Worm (Caenorhabditis elegans) whole organism, L4 larva: Measurements from ENCODE around the gene spig-5.
A peak's percentile ranks its signal among the peaks of the same experiment; 100 is the strongest.

ENCODE experiments used
- D1046.2 ChIP-seq: fragments of 200-800 bp; sonication (Bioruptor generic); IDR thresholded peaks from 2 replicates; pipeline ENCODE4 v1.3.6; 2022; ENCODE audit warnings: missing genetic modification characterization, missing compliant biosample characterization
- F10B5.3 ChIP-seq: sonication (generic microtip); optimal IDR thresholded peaks from 2 replicates; lab custom pipeline; 2016; ENCODE audit warnings: mild to moderate bottlenecking, missing genetic modification characterization, missing compliant biosample characterization
- F37D6.2 ChIP-seq: sonication (generic microtip); optimal IDR thresholded peaks from 2 replicates; lab custom pipeline; 2016; ENCODE audit warnings: mild to moderate bottlenecking, missing genetic modification characterization, missing compliant biosample characterization
- F49E8.2 ChIP-seq: sonication (generic microtip); optimal IDR thresholded peaks from 2 replicates; lab custom pipeline; 2016; ENCODE audit warnings: missing compliant biosample characterization, mild to moderate bottlenecking, missing genetic modification characterization, borderline replicate concordance
- Y105C5A.15 ChIP-seq: fragments of 200-800 bp; sonication (Bioruptor generic); IDR thresholded peaks from 2 replicates; pipeline ENCODE4 v1.3.6; 2022; ENCODE audit warnings: missing genetic modification characterization, missing compliant biosample characterization
- Y48G9A.11 ChIP-seq: fragments of 200-800 bp; sonication (Bioruptor generic); IDR thresholded peaks from 2 replicates; pipeline ENCODE4 v1.3.6; 2022; ENCODE audit warnings: missing genetic modification reagents, missing genetic modification characterization, missing compliant biosample characterization
- Y5F2A.4 ChIP-seq: fragments of 200-800 bp; sonication (Bioruptor generic); optimal IDR thresholded peaks from 2 replicates; lab custom pipeline; 2018; ENCODE audit warnings: mild to moderate bottlenecking, missing genetic modification characterization, missing compliant biosample characterization
- ZK337.2 ChIP-seq: fragments of 200-800 bp; sonication (Bioruptor generic); IDR thresholded peaks from 2 replicates; pipeline ENCODE4 v1.3.6; 2022; ENCODE audit warnings: missing genetic modification reagents, missing genetic modification characterization, missing compliant biosample characterization
- aha-1 ChIP-seq: fragments of 150-350 bp; peaks from one replicate; lab custom pipeline; 2014; ENCODE audit warnings: missing biosample characterization, missing genetic modification characterization
- ama-1 ChIP-seq: fragments of 150-350 bp; optimal IDR thresholded peaks from 2 replicates; lab custom pipeline; 2014; ENCODE audit warnings: inconsistent platforms, mixed read lengths
- ceh-32 ChIP-seq: sonication (generic microtip); optimal IDR thresholded peaks from 2 replicates; lab custom pipeline; 2016; ENCODE audit warnings: mild to moderate bottlenecking, missing genetic modification characterization, missing compliant biosample characterization; ENCODE audit not compliant: poor library complexity
- ceh-44 ChIP-seq: fragments of 200-800 bp; sonication (Bioruptor generic); IDR thresholded peaks from 2 replicates; pipeline ENCODE4 v1.3.6; 2022; ENCODE audit warnings: missing genetic modification reagents, missing genetic modification characterization, missing compliant biosample characterization
- ceh-62 ChIP-seq: sonication (generic microtip); optimal IDR thresholded peaks from 2 replicates; lab custom pipeline; 2017; ENCODE audit warnings: missing biosample characterization, missing genetic modification characterization
- ces-1 ChIP-seq: fragments of 150-350 bp; sonication (generic microtip); optimal IDR thresholded peaks from 4 replicates; lab custom pipeline; 2014; ENCODE audit warnings: missing biosample characterization, missing genetic modification reagents, missing genetic modification characterization
- cey-2 ChIP-seq: sonication (generic microtip); optimal IDR thresholded peaks from 3 replicates; lab custom pipeline; 2017; ENCODE audit warnings: missing genetic modification characterization, mild to moderate bottlenecking, missing compliant biosample characterization, antibody characterized with exemption, borderline replicate concordance; ENCODE audit not compliant: insufficient read depth
- daf-12 ChIP-seq: fragments of 150-350 bp; optimal IDR thresholded peaks from 2 replicates; lab custom pipeline; 2014; ENCODE audit warnings: missing biosample characterization, missing genetic modification reagents, missing genetic modification characterization
- daf-19 ChIP-seq: fragments of 200-800 bp; sonication (Bioruptor generic); conservative IDR thresholded peaks from 2 replicates; pipeline ENCODE4 v1.3.6; 2022; ENCODE audit warnings: missing genetic modification characterization, missing compliant biosample characterization
- daf-8 ChIP-seq: fragments of 200-800 bp; sonication (Bioruptor generic); IDR thresholded peaks from 2 replicates; pipeline ENCODE4 v1.3.6; 2022; ENCODE audit warnings: missing genetic modification characterization, missing compliant biosample characterization
- duxl-1 ChIP-seq: sonication (generic microtip); optimal IDR thresholded peaks from 2 replicates; lab custom pipeline; 2016; ENCODE audit warnings: mild to moderate bottlenecking, missing genetic modification characterization, moderate library complexity, missing compliant biosample characterization; ENCODE audit not compliant: poor library complexity
- dve-1 ChIP-seq: sonication (generic microtip); optimal IDR thresholded peaks from 2 replicates; lab custom pipeline; 2017; ENCODE audit warnings: antibody characterized with exemption, mild to moderate bottlenecking, missing genetic modification characterization, missing compliant biosample characterization; ENCODE audit not compliant: insufficient read depth
- hif-1 ChIP-seq, 2 experiments: sonication (generic microtip); optimal IDR thresholded peaks; 2 replicates each; lab custom pipeline; 2016 to 2017; ENCODE audit warnings: missing compliant biosample characterization in 2 of 2, missing genetic modification characterization in 2 of 2, missing genetic modification reagents in 2 of 2, missing genotype in 2 of 2, mild to moderate bottlenecking in 1 of 2
- hlh-11 ChIP-seq: fragments of 200-800 bp; sonication (Bioruptor generic); optimal IDR thresholded peaks from 2 replicates; lab custom pipeline; 2018; ENCODE audit warnings: mild to moderate bottlenecking, missing genetic modification characterization, missing compliant biosample characterization
- hlh-30 ChIP-seq: sonication (generic microtip); optimal IDR thresholded peaks from 2 replicates; lab custom pipeline; 2017; ENCODE audit warnings: antibody characterized with exemption, mild to moderate bottlenecking, missing genetic modification characterization, missing compliant biosample characterization; ENCODE audit not compliant: insufficient read depth
- lim-7 ChIP-seq: fragments of 200-800 bp; sonication (Bioruptor generic); IDR thresholded peaks from 2 replicates; pipeline ENCODE4 v1.3.6; 2022; ENCODE audit warnings: missing genetic modification characterization, missing compliant biosample characterization
- lin-1 ChIP-seq: fragments of 200-800 bp; sonication (Bioruptor generic); IDR thresholded peaks from 2 replicates; pipeline ENCODE4 v1.3.6; 2022; ENCODE audit warnings: missing genetic modification reagents, missing genetic modification characterization, missing compliant biosample characterization
- lin-13 ChIP-seq: fragments of 150-350 bp; optimal IDR thresholded peaks from 2 replicates; lab custom pipeline; 2014; ENCODE audit warnings: missing biosample characterization, missing genetic modification reagents, missing genetic modification characterization
- lin-15B ChIP-seq: fragments of 150-350 bp; sonication (generic microtip); optimal IDR thresholded peaks from 3 replicates; lab custom pipeline; 2014; ENCODE audit warnings: missing biosample characterization, missing genetic modification characterization
- lin-29 ChIP-seq: fragments of 200-800 bp; sonication (Bioruptor generic); IDR thresholded peaks from 2 replicates; pipeline ENCODE4 v1.3.6; 2022; ENCODE audit warnings: missing genetic modification reagents, missing genetic modification characterization, missing compliant biosample characterization
- lin-38 ChIP-seq: fragments of 200-800 bp; sonication (Bioruptor generic); IDR thresholded peaks from 2 replicates; pipeline ENCODE4 v1.3.6; 2022; ENCODE audit warnings: missing genetic modification reagents, missing genetic modification characterization, missing compliant biosample characterization
- lin-39 ChIP-seq: fragments of 150-350 bp; optimal IDR thresholded peaks from 2 replicates; lab custom pipeline; 2014; ENCODE audit warnings: missing biosample characterization, missing genetic modification reagents, missing genetic modification characterization
- madf-5 ChIP-seq, 2 experiments: fragments of 200-800 bp; sonication (Bioruptor generic); IDR thresholded peaks; 2 replicates each; pipeline ENCODE4 v1.3.6; 2022; ENCODE audit warnings: missing compliant biosample characterization in 2 of 2, missing genetic modification characterization in 2 of 2
- madf-9 ChIP-seq: fragments of 200-800 bp; sonication (Bioruptor generic); conservative IDR thresholded peaks from 2 replicates; pipeline ENCODE4 v1.3.6; 2022; ENCODE audit warnings: missing genetic modification reagents, missing genetic modification characterization, missing compliant biosample characterization
- mep-1 ChIP-seq: fragments of 150-350 bp; sonication (generic microtip); optimal IDR thresholded peaks from 3 replicates; lab custom pipeline; 2014; ENCODE audit warnings: missing biosample characterization, missing genetic modification characterization
- mxl-3 ChIP-seq: fragments of 200-800 bp; sonication (Bioruptor generic); optimal IDR thresholded peaks from 2 replicates; lab custom pipeline; 2018; ENCODE audit warnings: mild to moderate bottlenecking, missing genetic modification characterization, missing compliant biosample characterization
- nhr-11 ChIP-seq: fragments of 150-350 bp; optimal IDR thresholded peaks from 2 replicates; lab custom pipeline; 2014; ENCODE audit warnings: missing biosample characterization, missing genetic modification characterization
- nhr-111 ChIP-seq: fragments of 200-800 bp; sonication (Bioruptor generic); optimal IDR thresholded peaks from 2 replicates; lab custom pipeline; 2018; ENCODE audit warnings: mild to moderate bottlenecking, missing genetic modification characterization, missing compliant biosample characterization
- nhr-25 ChIP-seq: sonication (generic microtip); optimal IDR thresholded peaks from 2 replicates; lab custom pipeline; 2017; ENCODE audit warnings: missing genetic modification characterization, mild to moderate bottlenecking, missing compliant biosample characterization, antibody characterized with exemption, moderate library complexity, borderline replicate concordance; ENCODE audit not compliant: insufficient read depth
- nhr-28 ChIP-seq: fragments of 150-350 bp; optimal IDR thresholded peaks from 2 replicates; lab custom pipeline; 2014; ENCODE audit warnings: missing biosample characterization, missing genetic modification characterization
- nhr-41 ChIP-seq: fragments of 200-800 bp; sonication (Bioruptor generic); IDR thresholded peaks from 2 replicates; pipeline ENCODE4 v1.3.6; 2022; ENCODE audit warnings: missing genetic modification reagents, missing genetic modification characterization, missing compliant biosample characterization
- nhr-48 ChIP-seq: sonication (generic microtip); optimal IDR thresholded peaks from 2 replicates; lab custom pipeline; 2016; ENCODE audit warnings: mild to moderate bottlenecking, missing genetic modification characterization, missing compliant biosample characterization
- nhr-76 ChIP-seq: fragments of 150-350 bp; optimal IDR thresholded peaks from 2 replicates; lab custom pipeline; 2014; ENCODE audit warnings: missing biosample characterization, missing genetic modification characterization
- php-3 ChIP-seq: fragments of 200-800 bp; sonication (Bioruptor generic); IDR thresholded peaks from 2 replicates; pipeline ENCODE4 v1.3.6; 2022; ENCODE audit warnings: missing genetic modification reagents, missing genetic modification characterization, missing compliant biosample characterization
- pqm-1 ChIP-seq: sonication (generic microtip); optimal IDR thresholded peaks from 2 replicates; lab custom pipeline; 2017; ENCODE audit warnings: missing biosample characterization, missing genetic modification characterization
- set-16 ChIP-seq: fragments of 200-800 bp; sonication (Bioruptor generic); IDR thresholded peaks from 2 replicates; pipeline ENCODE4 v1.3.6; 2022; ENCODE audit warnings: missing genetic modification reagents, missing genetic modification characterization, missing compliant biosample characterization
- snpc-1.2 ChIP-seq: fragments of 200-800 bp; sonication (Bioruptor generic); IDR thresholded peaks from 2 replicates; pipeline ENCODE4 v1.3.6; 2022; ENCODE audit warnings: missing genetic modification reagents, missing genetic modification characterization, missing compliant biosample characterization
- snpc-4 ChIP-seq: fragments of 150-350 bp; optimal IDR thresholded peaks from 2 replicates; lab custom pipeline; 2014; ENCODE audit warnings: missing biosample characterization, missing genetic modification characterization
- spr-1 ChIP-seq: sonication (generic microtip); optimal IDR thresholded peaks from 2 replicates; lab custom pipeline; 2016; ENCODE audit warnings: mild to moderate bottlenecking, missing genetic modification characterization, missing compliant biosample characterization
- spr-3 ChIP-seq: fragments of 200-800 bp; sonication (Bioruptor generic); optimal IDR thresholded peaks from 2 replicates; lab custom pipeline; 2018; ENCODE audit warnings: mild to moderate bottlenecking, missing genetic modification characterization, missing compliant biosample characterization
- tra-1 ChIP-seq: fragments of 200-800 bp; sonication (Bioruptor generic); IDR thresholded peaks from 2 replicates; pipeline ENCODE4 v1.3.6; 2022; ENCODE audit warnings: missing genetic modification reagents, missing genetic modification characterization, missing compliant biosample characterization
- ztf-11 ChIP-seq: fragments of 150-350 bp; optimal IDR thresholded peaks from 2 replicates; lab custom pipeline; 2014; ENCODE audit warnings: missing biosample characterization, missing genetic modification characterization

The spig-5 gene

ce11 chrV:14350949-14351348 is 42.7 kb downstream of the spig-5 start (continued):
- TF ChIP-seq ceh-32 (tag; lab: Kevin White, UChicago) (no peak), ceh-62 (tag; lab: Kevin White, UChicago) (no peak), cey-2 (tag; lab: Kevin White, UChicago) (no peak), nhr-28 (peak; percentile 88), nhr-76 (tag; lab: Kevin White, UChicago) (no peak), mep-1 (tag; lab: Kevin White, UChicago) (peak; percentile 93), snpc-1.2 (GFP tag; lab: Robert Waterston, UW) (no peak), ama-1 (lab: Kevin White, UChicago) (peak; percentile 18), nhr-11 (tag; lab: Kevin White, UChicago) (peak; percentile 84), spr-1 (tag; lab: Kevin White, UChicago) (peak; percentile 42), lin-29 (GFP tag; lab: Robert Waterston, UW) (0 out of 2 replicates have a peak, but pooled peaks have one; percentile 24), lin-15B (tag; lab: Kevin White, UChicago) (no peak), mxl-3 (peak; percentile 96), ZK337.2 (GFP tag; lab: Robert Waterston, UW) (no peak), madf-5 (GFP tag; IDR thresholded peaks at IDR 0.05; lab: Robert Waterston, UW) (no peak), ces-1 (GFP tag; lab: Kevin White, UChicago) (peak; percentile 1), F49E8.2 (tag; lab: Kevin White, UChicago) (no peak), tra-1 (GFP tag; lab: Robert Waterston, UW) (peak; percentile 80), aha-1 (tag; lab: Kevin White, UChicago) (peak; percentile 99), ceh-44 (GFP tag; lab: Robert Waterston, UW) (peak; percentile 21; the same call in 1 of the 2 replicates), lim-7 (GFP tag; lab: Robert Waterston, UW) (0 out of 2 replicates have a peak, but pooled peaks have one; percentile 40), nhr-48 (peak; percentile 46), hlh-11 (tag; lab: Kevin White, UChicago) (peak; percentile 90), duxl-1 (peak; percentile 23), daf-12 (tag; lab: Kevin White, UChicago) (no peak), Y105C5A.15 (GFP tag; lab: Robert Waterston, UW) (no peak), hif-1 (tag; optimal IDR thresholded peaks at IDR 0.05; lab: Kevin White, UChicago) (peak in 1 of 2 experiments; percentile 70), nhr-111 (GFP tag; lab: Kevin White, UChicago) (no peak), lin-38 (GFP tag; lab: Robert Waterston, UW) (peak; percentile 92), Y48G9A.11 (GFP tag; lab: Robert Waterston, UW) (no peak), madf-9 (GFP tag; lab: Robert Waterston, UW) (0 out of 2 replicates have a peak, but pooled peaks have one; percentile 38), D1046.2 (GFP tag; lab: Robert Waterston, UW) (peak; percentile 61; the same call in 1 of the 2 replicates), hlh-30 (tag; lab: Kevin White, UChicago) (peak; percentile 67), set-16 (GFP tag; lab: Robert Waterston, UW) (peak; percentile 94), F37D6.2 (tag; lab: Kevin White, UChicago) (peak; percentile 22), F10B5.3 (no peak), snpc-4 (no peak), ztf-11 (no peak), nhr-41 (GFP tag; lab: Robert Waterston, UW) (0 out of 2 replicates have a peak, but pooled peaks have one; percentile 40), pqm-1 (peak; percentile 81), lin-13 (GFP tag; lab: Kevin White, UChicago) (peak; percentile 87), dve-1 (peak; percentile 56), nhr-25 (peak; percentile 4), Y5F2A.4 (no peak), daf-8 (GFP tag; lab: Robert Waterston, UW) (no peak), php-3 (no peak), spr-3 (GFP tag; lab: Kevin White, UChicago) (no peak), daf-19 (no peak), lin-1 (GFP tag; lab: Robert Waterston, UW) (peak; percentile 72; the same call in 1 of the 2 replicates), lin-39 (tag; lab: Kevin White, UChicago) (no peak)
